Fruit fly (Drosophila melanogaster): ENCODE measurements around the gene Sgt.

Sgt gene

dm6 chr2L:17484174-17484573, 12.8 kb downstream of the Sgt start, which contains the start of the genes GCS2beta and CG5131 (continued):
- TF ChIP-seq psq (GFP tag; optimal IDR thresholded peaks at IDR 0.05) = peak; percentile 50
- TF ChIP-seq hth (optimal IDR thresholded peaks at IDR 0.05) = no peak
- peak; percentile 95 for TF ChIP-seq CG16863 (GFP tag; optimal IDR thresholded peaks at IDR 0.05)
- peak; percentile 60 for TF ChIP-seq CG34376 (GFP tag; optimal IDR thresholded peaks at IDR 0.05)
- TF ChIP-seq Lpt (GFP tag; optimal IDR thresholded peaks at IDR 0.05) = no peak
- peak; percentile 80 for TF ChIP-seq B-H2 (GFP tag; optimal IDR thresholded peaks at IDR 0.05)
- peak; percentile 88 for TF ChIP-seq unc-4 (GFP tag; IDR thresholded peaks at IDR 0.05; ENCODE audit: partially characterized antibody)
- TF ChIP-seq en (GFP tag; optimal IDR thresholded peaks at IDR 0.05) = peak; percentile 83
- TF ChIP-seq CG9817 (tag; optimal IDR thresholded peaks at IDR 0.05) = peak; percentile 96
- peak; percentile 79 for TF ChIP-seq stwl (tag; optimal IDR thresholded peaks at IDR 0.05)
- TF ChIP-seq CG3847 (GFP tag; IDR thresholded peaks at IDR 0.05) = peak; percentile 96
- TF ChIP-seq Atf3 (GFP tag; optimal IDR thresholded peaks at IDR 0.05) = peak; percentile 91
- TF ChIP-seq CG18764 (GFP tag; optimal IDR thresholded peaks at IDR 0.05) = peak; percentile 91
- no peak for TF ChIP-seq pros (GFP tag; optimal IDR thresholded peaks at IDR 0.05)
- TF ChIP-seq CG14860 (GFP tag; IDR thresholded peaks at IDR 0.05; ENCODE audit: partially characterized antibody) = peak; percentile 88
- TF ChIP-seq fd3F (GFP tag; optimal IDR thresholded peaks at IDR 0.05) = peak; percentile 90
- peak in 1 of 3 experiments; percentile 2 for TF ChIP-seq Stat92E (GFP tag; optimal IDR thresholded peaks at IDR 0.05)
- peak; percentile 98 for TF ChIP-seq CG9932 (GFP tag; IDR thresholded peaks at IDR 0.05)
- TF ChIP-seq HLHmδ (GFP tag; optimal IDR thresholded peaks at IDR 0.05) = no peak
- peak; percentile 84 for TF ChIP-seq Gsc (GFP tag; IDR thresholded peaks at IDR 0.05)
- peak; percentile 84 for TF ChIP-seq C15 (GFP tag; IDR thresholded peaks at IDR 0.05)
- TF ChIP-seq usp (GFP tag; optimal IDR thresholded peaks at IDR 0.05) = no peak
- peak; percentile 87 for TF ChIP-seq cas (GFP tag; IDR thresholded peaks at IDR 0.05)
- peak; percentile 97 for TF ChIP-seq HmgZ (tag; optimal IDR thresholded peaks at IDR 0.05)
- peak; percentile 61 for TF ChIP-seq Nf-YB (GFP tag; optimal IDR thresholded peaks at IDR 0.05)
- TF ChIP-seq sim (GFP tag; IDR thresholded peaks at IDR 0.05) = peak; percentile 73
- TF ChIP-seq CG1602 (GFP tag; optimal IDR thresholded peaks at IDR 0.05) = peak; percentile 92
- peak; percentile 97 for TF ChIP-seq HmgD (GFP tag; optimal IDR thresholded peaks at IDR 0.05)
- TF ChIP-seq az2 (GFP tag; optimal IDR thresholded peaks at IDR 0.05) = peak; percentile 93
- TF ChIP-seq CG34422 (GFP tag; IDR thresholded peaks at IDR 0.05) = peak; percentile 97
- peak; percentile 92 for TF ChIP-seq CG10209 (GFP tag; optimal IDR thresholded peaks at IDR 0.05)
- TF ChIP-seq bigmax (GFP tag; optimal IDR thresholded peaks at IDR 0.05) = peak; percentile 31
- TF ChIP-seq Dek (tag; optimal IDR thresholded peaks at IDR 0.05) = peak; percentile 89
- peak; percentile 83 for TF ChIP-seq tna (GFP tag; IDR thresholded peaks at IDR 0.05; ENCODE audit: partially characterized antibody)
- peak; percentile 90 for TF ChIP-seq so (GFP tag; IDR thresholded peaks at IDR 0.05)
- peak; percentile 97 for TF ChIP-seq ind (GFP tag; optimal IDR thresholded peaks at IDR 0.05)
- TF ChIP-seq fd64A (GFP tag; optimal IDR thresholded peaks at IDR 0.05) = peak; percentile 58
- TF ChIP-seq Optix (GFP tag; IDR thresholded peaks at IDR 0.05) = peak; percentile 94
- TF ChIP-seq CG6813 (GFP tag; optimal IDR thresholded peaks at IDR 0.05) = peak; percentile 78
- peak; percentile 76 for TF ChIP-seq CG10267 (tag; optimal IDR thresholded peaks at IDR 0.05)
- TF ChIP-seq crp (GFP tag; optimal IDR thresholded peaks at IDR 0.05) = peak; percentile 87 to 93
- TF ChIP-seq CG1603 (tag; optimal IDR thresholded peaks at IDR 0.05) = peak; percentile 97
- TF ChIP-seq CG7786 (GFP tag; optimal IDR thresholded peaks at IDR 0.05) = peak; percentile 98
- TF ChIP-seq CG15073 (GFP tag; optimal IDR thresholded peaks at IDR 0.05) = peak; percentile 63
- peak; percentile 74 for TF ChIP-seq oc (tag; optimal IDR thresholded peaks at IDR 0.05)
- peak; percentile 95 for TF ChIP-seq sisA (GFP tag; IDR thresholded peaks at IDR 0.05)
- TF ChIP-seq CG6683 (GFP tag; optimal IDR thresholded peaks at IDR 0.05) = peak; percentile 78
- peak; percentile 77 for TF ChIP-seq sens-2 (GFP tag; IDR thresholded peaks at IDR 0.05)
- peak; percentile 72 for TF ChIP-seq wek (GFP tag; optimal IDR thresholded peaks at IDR 0.05)
- TF ChIP-seq E2f1 (GFP tag; IDR thresholded peaks at IDR 0.05) = peak; percentile 91
